Worm (Caenorhabditis elegans) whole organism, L4/young adult: ENCODE measurements around the gene srbc-14.

Experiments used
- W03F9.2 ChIP-seq: fragments of 150-350 bp; optimal IDR thresholded peaks from 2 replicates; lab custom pipeline; 2014; ENCODE audit warnings: missing biosample characterization, missing genetic modification characterization
- dao-5 ChIP-seq: sonication (generic microtip); optimal IDR thresholded peaks from 2 replicates; lab custom pipeline; 2016; ENCODE audit warnings: missing genotype, missing genetic modification characterization, moderate library complexity, missing compliant biosample characterization
- him-1 ChIP-seq: sonication (generic microtip); optimal IDR thresholded peaks from 2 replicates; lab custom pipeline; 2016; ENCODE audit warnings: missing genotype, missing genetic modification reagents, missing genetic modification characterization, missing compliant biosample characterization

The srbc-14 gene

DNA sequence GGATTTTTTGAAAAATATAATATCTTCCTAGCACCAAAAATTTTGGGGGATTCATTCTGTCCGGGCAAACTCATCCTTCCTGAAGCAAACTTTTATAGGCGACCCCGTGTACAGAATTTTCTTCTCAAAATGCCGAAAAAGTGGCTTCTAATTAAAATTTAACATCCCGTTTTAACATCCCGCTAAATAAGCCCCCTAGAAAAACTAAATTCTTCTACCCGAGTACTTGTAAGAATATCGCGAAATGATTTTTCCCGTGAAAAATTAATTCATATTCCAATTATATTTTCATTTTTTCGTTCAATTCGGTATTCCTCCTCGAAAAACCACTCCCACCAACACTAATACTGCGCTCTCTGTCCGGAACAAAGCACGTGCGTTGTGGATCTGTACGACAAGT, 2.6 kb downstream of the srbc-14 start, which contains the start of gene T05E12.8:
TSS of gene T05E12.8 (plus strand) at position 301 of the 400 bp plus-strand sequence.
- TF ChIP-seq dao-5 (tag; lab: Kevin White, UChicago): no peak
- TF ChIP-seq him-1: no peak
- TF ChIP-seq W03F9.2 (tag; lab: Kevin White, UChicago): no peak

DNA sequence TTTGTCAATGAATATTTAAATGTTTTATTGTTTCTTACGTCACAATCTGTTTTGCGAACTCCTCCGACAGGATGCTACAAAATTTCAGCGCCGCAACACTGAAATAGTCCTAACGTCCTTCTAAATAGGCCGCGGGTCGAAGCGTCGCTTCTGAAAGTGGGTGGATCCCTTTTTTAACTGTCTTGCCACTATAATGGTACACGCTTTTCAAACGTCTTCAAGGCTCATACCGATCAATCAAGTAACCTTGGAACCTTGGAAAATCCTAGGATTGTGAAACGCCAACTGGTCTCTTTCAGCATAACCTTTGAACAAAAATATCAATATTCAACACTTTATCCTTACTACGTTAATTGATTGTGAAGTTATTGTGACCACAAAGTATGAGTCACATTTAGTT, 4.8 kb downstream of the srbc-14 start:
- TF ChIP-seq dao-5 (tag; lab: Kevin White, UChicago): no peak
- TF ChIP-seq him-1: no peak
- TF ChIP-seq W03F9.2 (tag; lab: Kevin White, UChicago): no peak

DNA sequence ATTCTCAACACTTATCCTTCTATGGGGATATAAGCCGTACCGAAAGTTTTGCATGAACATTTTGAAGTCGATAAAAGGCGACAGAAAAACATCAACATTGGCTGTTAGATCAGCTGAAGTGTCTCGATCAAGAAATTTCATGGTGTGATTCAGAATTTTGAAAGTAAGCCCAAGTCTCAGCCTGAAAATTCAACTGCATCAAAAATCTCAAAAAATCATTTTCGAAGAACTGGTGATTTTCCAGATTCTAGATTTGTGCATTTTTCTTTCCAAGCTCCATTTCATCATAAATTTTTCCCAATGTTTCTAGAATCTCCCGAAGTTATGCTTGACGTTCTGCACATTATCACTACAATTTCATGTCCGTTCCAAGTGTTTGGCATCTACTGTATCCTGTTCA, 6.8 kb downstream of the srbc-14 start, which contains the start of gene srh-255:
TSS of gene srh-255 (plus strand) at position 301 of the 400 bp plus-strand sequence.
- TF ChIP-seq him-1 (no peak), W03F9.2 (tag; lab: Kevin White, UChicago) (no peak), dao-5 (tag; lab: Kevin White, UChicago) (no peak)

DNA sequence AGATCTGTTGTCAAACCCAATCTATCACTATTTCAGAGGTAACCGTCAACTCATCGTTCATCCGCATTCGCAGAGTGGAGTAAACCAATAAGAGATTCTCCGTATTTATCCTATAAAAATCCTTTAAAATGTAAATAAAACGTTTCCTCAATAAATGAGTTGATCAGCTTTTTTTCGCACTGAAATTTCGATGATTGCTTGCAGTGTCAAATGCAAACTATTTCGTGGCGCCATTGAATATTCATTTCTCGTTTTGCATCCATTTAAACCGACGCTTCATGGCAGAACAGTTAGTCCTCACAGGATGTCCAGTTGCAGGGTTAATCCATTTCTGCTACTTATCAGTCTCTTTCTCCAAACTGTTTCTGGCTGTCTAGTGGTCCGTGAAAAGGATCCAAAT, 9.9 kb downstream of the srbc-14 start, which contains the start of gene F28B1.9:
TSS of gene F28B1.9 (plus strand) at position 301 of the 400 bp plus-strand sequence.
- no peak for TF ChIP-seq dao-5 (tag; lab: Kevin White, UChicago)
- no peak for TF ChIP-seq him-1
- no peak for TF ChIP-seq W03F9.2 (tag; lab: Kevin White, UChicago)

DNA sequence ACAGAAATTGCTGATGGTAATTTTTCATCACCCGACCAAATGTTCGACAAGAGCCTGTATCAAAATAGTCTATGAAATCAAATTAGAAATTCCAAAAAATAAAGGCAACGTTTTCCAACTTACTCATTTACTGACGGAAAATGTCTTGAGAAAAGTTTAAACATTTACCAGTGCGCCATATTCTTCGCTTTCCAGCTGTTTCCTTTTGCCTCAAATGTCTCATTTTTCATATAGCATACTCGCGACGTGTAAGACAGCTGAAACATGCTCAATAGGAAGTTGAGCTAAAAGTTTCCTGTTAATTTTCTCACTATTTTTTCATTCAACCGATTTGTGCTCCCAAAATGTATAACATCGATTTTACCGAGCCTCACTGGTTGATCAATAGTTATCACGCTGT, 11.5 kb downstream of the srbc-14 start, which contains the start of gene sri-66:
TSS of gene sri-66 (plus strand) at position 301 of the 400 bp plus-strand sequence.
- no peak for TF ChIP-seq dao-5 (tag; lab: Kevin White, UChicago)
- no peak for TF ChIP-seq W03F9.2 (tag; lab: Kevin White, UChicago)
- no peak for TF ChIP-seq him-1

DNA sequence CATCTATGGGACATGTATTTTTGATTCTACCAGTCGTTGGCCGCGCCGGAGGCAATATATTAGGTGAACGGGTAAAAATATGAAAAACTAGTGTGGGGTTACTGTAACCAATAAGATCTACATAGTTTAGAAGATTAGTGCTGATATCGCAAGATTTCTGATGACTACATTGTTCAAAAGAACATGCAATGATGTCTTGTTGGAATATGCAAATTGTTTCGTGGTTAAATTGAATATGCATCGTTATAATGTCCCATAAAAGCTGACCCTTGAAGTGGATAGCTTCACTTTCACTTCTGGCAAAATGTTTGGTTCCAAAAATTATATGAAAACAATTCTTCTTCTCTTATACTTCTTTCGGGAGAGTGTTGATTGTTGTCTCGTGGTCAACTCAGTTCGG, 27.0 kb downstream of the srbc-14 start, which contains the start of gene F28B1.2:
TSS of gene F28B1.2 (plus strand) at position 301 of the 400 bp plus-strand sequence.
- no peak for TF ChIP-seq W03F9.2 (tag; lab: Kevin White, UChicago)

DNA sequence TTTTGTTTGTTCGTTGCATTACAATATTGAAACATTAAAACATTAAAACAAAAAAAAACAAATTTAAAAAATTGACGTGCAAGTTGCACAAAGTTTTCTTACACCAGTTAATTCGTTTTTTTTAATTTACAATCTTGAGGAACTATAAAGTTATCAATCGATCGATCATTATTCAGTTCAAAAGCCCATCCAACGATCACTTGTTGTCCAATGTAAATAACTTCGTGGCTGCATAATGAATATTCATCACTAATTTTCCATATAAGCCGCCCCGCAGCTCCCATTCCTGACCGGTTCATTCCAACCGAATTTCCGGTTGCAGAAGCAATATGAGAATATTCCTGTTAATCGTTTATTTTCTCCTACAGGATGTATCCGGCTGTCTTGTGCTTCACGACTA, 29.2 kb downstream of the srbc-14 start, which contains the start of gene hpo-33:
TSS of gene hpo-33 (plus strand) at position 301 of the 400 bp plus-strand sequence.
- TF ChIP-seq dao-5 (tag; lab: Kevin White, UChicago) (no peak), W03F9.2 (tag; lab: Kevin White, UChicago) (no peak), him-1 (no peak)

DNA sequence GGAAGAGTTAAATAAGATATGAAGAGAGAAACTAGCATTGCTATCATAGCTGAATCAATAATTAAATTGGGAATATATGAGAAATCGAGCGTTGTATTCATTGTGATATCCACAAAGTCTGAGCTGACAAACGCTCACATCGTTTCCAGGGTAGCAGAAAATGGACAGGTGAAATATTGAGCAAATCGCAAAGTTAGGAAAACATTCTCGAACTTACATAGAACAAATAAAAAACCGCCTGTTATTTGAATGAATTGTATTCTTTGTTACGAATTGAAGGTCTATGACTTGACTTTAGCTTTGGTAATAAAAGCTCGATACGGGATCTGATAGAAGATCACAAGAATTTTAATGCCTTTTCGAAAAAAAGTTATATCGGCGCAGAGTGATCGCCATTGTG, 35.6 kb downstream of the srbc-14 start, which contains the start of gene srz-94:
TSS of gene srz-94 (minus strand) at position 101 of the 400 bp plus-strand sequence.
- TF ChIP-seq W03F9.2 (tag; lab: Kevin White, UChicago): no peak
- TF ChIP-seq dao-5 (tag; lab: Kevin White, UChicago): no peak
- TF ChIP-seq him-1: no peak

DNA sequence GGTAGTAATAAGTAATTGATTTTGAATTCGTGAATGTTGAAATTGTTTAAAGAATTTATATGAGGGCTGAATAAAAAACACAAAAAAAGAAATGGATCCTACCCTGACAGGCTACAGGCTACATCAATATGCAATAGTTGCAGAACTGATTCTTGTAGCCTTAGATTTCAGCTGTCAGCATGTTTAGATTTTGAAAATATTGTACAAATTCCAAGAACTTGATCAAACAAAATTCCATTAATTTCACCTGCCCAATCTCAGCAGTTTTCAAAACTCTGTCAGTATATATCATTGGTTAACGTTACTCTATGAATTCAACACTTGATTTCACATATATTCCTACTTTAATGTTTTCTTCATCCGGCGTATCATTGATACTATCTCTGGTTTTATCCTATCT, 41.0 kb downstream of the srbc-14 start:
- TF ChIP-seq W03F9.2 (tag; lab: Kevin White, UChicago) (no peak), him-1 (no peak), dao-5 (tag; lab: Kevin White, UChicago) (no peak)

DNA sequence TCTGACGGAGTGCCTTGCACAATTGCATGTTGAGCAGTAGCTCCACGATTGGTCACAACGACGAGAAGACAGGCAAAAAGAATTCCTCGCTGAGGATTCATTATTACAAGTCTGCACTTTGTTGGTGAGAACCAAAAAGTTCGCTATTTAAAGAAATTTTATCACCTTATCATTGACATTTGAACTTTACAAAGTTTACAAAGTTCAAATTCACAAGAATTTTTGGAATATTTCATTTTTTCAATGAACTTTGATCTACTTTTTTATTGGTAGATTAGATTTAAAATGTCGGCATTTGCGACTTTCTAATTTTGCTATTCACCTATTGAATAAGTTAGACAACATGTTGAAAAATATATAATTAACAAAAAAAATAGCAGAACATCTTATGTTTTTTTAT, 45.2 kb downstream of the srbc-14 start, which contains the start of gene F49H6.15:
TSS of gene F49H6.15 (minus strand) at position 101 of the 400 bp plus-strand sequence.
- TF ChIP-seq him-1 (no peak), W03F9.2 (tag; lab: Kevin White, UChicago) (no peak), dao-5 (tag; lab: Kevin White, UChicago) (no peak)

DNA sequence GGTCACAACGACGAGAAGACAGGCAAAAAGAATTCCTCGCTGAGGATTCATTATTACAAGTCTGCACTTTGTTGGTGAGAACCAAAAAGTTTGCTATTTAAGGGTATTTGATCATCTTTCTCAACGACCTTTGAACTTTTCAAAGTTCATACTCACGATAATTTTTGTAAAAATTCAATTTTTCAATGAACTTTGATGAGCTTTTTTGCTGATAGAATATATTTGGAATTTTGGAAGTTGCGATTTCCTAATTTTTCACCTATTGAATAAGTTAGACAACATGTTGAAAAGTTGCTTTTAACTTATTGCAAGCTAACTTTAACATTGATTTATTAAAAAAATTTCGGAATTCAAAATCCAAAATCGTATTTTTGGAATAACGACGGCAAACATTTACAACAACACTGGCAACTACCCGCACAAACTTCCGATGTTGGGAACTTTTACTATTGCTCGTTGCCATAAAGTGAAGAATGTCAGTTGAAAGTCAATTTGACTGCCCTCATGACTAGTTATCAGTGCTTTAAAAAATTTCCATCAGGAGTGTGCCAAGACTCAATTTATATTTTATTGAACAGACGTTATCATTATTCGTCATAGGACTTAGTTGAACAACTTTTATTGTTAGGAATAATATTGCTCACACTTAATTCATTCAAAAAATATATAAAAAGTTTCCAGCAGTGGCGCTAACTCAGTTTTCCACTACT, 48.7 kb downstream of the srbc-14 start, which contains the start of the genes F49H6.8 and F49H6.5:
TSS of gene F49H6.8 (minus strand) at position 51 of the 710 bp plus-strand sequence.
TSS of gene F49H6.5 (plus strand) at position 629 of the 710 bp plus-strand sequence.
- TF ChIP-seq dao-5 (tag; lab: Kevin White, UChicago) (no peak), W03F9.2 (tag; lab: Kevin White, UChicago) (no peak), him-1 (no peak)

DNA sequence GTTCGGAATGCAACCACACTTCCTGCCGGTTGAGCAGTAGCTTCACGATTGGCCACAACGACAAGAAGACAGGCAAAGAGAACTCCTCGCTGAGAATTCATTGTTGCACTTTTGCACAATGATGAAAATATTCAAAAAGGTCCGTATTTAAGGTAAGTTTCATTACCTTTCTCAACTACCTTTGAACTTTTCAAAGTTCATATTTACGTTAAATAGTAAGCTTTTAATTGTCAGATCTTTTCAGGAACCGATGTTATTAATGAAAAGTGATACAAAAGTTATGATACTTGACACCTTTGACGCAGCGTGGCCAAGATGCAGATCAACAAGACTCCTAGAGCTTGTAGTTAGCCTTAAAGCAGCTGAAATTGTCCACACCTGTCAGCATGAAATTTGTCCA, 50.1 kb downstream of the srbc-14 start, which contains the start of gene F49H6.12:
TSS of gene F49H6.12 (minus strand) at position 101 of the 400 bp plus-strand sequence.
- TF ChIP-seq him-1 (no peak), W03F9.2 (tag; lab: Kevin White, UChicago) (no peak)
